Fruit fly (Drosophila melanogaster) whole organism, adult: ENCODE measurements around the gene CG5500.

ENCODE experiments used
- CG5204 ChIP-seq: fragments of 200-800 bp; sonication (Bioruptor generic); optimal IDR thresholded peaks from 2 replicates; lab custom pipeline; 2016; ENCODE audit warnings: missing biosample characterization, missing genetic modification characterization
- cic ChIP-seq: fragments of 200-800 bp; sonication (Bioruptor generic); optimal IDR thresholded peaks from 2 replicates; lab custom pipeline; 2017; ENCODE audit warnings: missing biosample characterization, mild to moderate bottlenecking, missing genetic modification characterization, moderate library complexity
- kay ChIP-seq: fragments of 200-800 bp; sonication (Bioruptor generic); peaks from one replicate; lab custom pipeline; 2016; ENCODE audit warnings: missing biosample characterization, missing genetic modification characterization, borderline replicate concordance
- toe ChIP-seq: fragments of 200-800 bp; sonication (Bioruptor generic); optimal IDR thresholded peaks from 2 replicates; lab custom pipeline; 2016; ENCODE audit warnings: missing biosample characterization, missing genetic modification characterization

DNA sequence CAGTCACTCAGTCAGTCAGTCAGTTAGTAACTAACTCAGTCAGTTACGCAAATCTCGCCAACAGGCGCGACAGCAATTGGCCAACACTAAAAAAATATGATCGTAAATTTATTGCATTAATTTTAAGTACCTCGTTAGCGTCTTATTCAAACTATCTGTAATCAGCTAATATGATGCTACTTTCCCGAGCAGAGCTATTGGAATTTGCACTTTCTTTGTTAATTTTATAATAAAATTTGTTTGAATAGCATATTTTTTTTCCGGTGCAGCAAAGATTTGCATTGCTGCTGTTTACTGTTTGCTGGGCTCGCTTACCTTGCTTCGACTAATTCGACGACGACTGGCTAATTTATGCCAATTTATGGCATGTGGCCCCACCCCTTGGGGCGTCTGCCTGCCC, 13.7 kb downstream of the CG5500 start:
- TF ChIP-seq toe (GFP tag; lab: Kevin White, UChicago) (peak; percentile 7), cic (GFP tag; lab: Kevin White, UChicago) (no peak), CG5204 (GFP tag; lab: Kevin White, UChicago) (no peak), kay (no peak)
